Worm (Caenorhabditis elegans) whole organism, mixed stage, embryonic: ENCODE measurements around the gene aakg-5.
"Not testable (repeated sequence)": the region's sequence is repeated elsewhere in the genome, so short reads cannot be mapped to it uniquely, and the experiment has no call there.

Source experiments
- M03D4.4 ChIP-seq: sonication (generic microtip); optimal IDR thresholded peaks from 2 replicates; lab custom pipeline; 2017; ENCODE audit warnings: mild to moderate bottlenecking, missing genetic modification characterization, missing compliant biosample characterization
- bed-3 ChIP-seq: fragments of 200-800 bp; sonication (Bioruptor generic); optimal IDR thresholded peaks from 3 replicates; lab custom pipeline; 2018; ENCODE audit warnings: mild to moderate bottlenecking, missing genetic modification characterization, moderate library complexity, missing compliant biosample characterization
- blmp-1 ChIP-seq: fragments of 150-350 bp; optimal IDR thresholded peaks from 2 replicates; lab custom pipeline; 2014; ENCODE audit warnings: missing biosample characterization, missing genetic modification characterization
- ceh-39 ChIP-seq: fragments of 150-350 bp; optimal IDR thresholded peaks from 2 replicates; lab custom pipeline; 2014; ENCODE audit warnings: missing biosample characterization, missing genetic modification characterization
- ceh-43 ChIP-seq: fragments of 200-800 bp; sonication (Bioruptor generic); optimal IDR thresholded peaks from 2 replicates; lab custom pipeline; 2018; ENCODE audit warnings: mild to moderate bottlenecking, missing genetic modification characterization, moderate library complexity, missing compliant biosample characterization
- ceh-83 ChIP-seq: fragments of 200-800 bp; sonication (Bioruptor generic); optimal IDR thresholded peaks from 2 replicates; lab custom pipeline; 2018; ENCODE audit warnings: mild to moderate bottlenecking, missing genetic modification characterization, missing compliant biosample characterization
- ces-1 ChIP-seq: fragments of 150-350 bp; optimal IDR thresholded peaks from 2 replicates; lab custom pipeline; 2014; ENCODE audit warnings: missing biosample characterization, missing genetic modification reagents, missing genetic modification characterization
- cnd-1 ChIP-seq: fragments of 200-800 bp; sonication (Bioruptor generic); optimal IDR thresholded peaks from 2 replicates; lab custom pipeline; 2018; ENCODE audit warnings: mild to moderate bottlenecking, missing genetic modification characterization, missing compliant biosample characterization
- elt-1 ChIP-seq: sonication (generic microtip); optimal IDR thresholded peaks from 2 replicates; lab custom pipeline; 2017; ENCODE audit warnings: missing genetic modification characterization, mild to moderate bottlenecking, missing compliant biosample characterization, antibody characterized with exemption, moderate library complexity, borderline replicate concordance; ENCODE audit not compliant: insufficient read depth
- elt-3 ChIP-seq: fragments of 150-350 bp; optimal IDR thresholded peaks from 2 replicates; lab custom pipeline; 2014; ENCODE audit warnings: missing biosample characterization, missing genetic modification characterization
- flh-1 ChIP-seq: fragments of 200-800 bp; sonication (Bioruptor generic); optimal IDR thresholded peaks from 2 replicates; lab custom pipeline; 2018; ENCODE audit warnings: mild to moderate bottlenecking, missing genetic modification characterization, moderate library complexity, missing compliant biosample characterization
- lin-13 ChIP-seq: fragments of 150-350 bp; optimal IDR thresholded peaks from 2 replicates; lab custom pipeline; 2014; ENCODE audit warnings: missing biosample characterization, missing genetic modification characterization
- lin-32 ChIP-seq: fragments of 200-800 bp; sonication (Bioruptor generic); optimal IDR thresholded peaks from 2 replicates; lab custom pipeline; 2018; ENCODE audit warnings: mild to moderate bottlenecking, missing genetic modification characterization, missing compliant biosample characterization
- mab-5 ChIP-seq: fragments of 150-350 bp; optimal IDR thresholded peaks from 2 replicates; lab custom pipeline; 2014; ENCODE audit warnings: missing biosample characterization, missing genetic modification characterization
- mep-1 ChIP-seq: fragments of 150-350 bp; optimal IDR thresholded peaks from 2 replicates; lab custom pipeline; 2017; ENCODE audit warnings: missing biosample characterization, missing genetic modification reagents, missing genetic modification characterization, inconsistent platforms
- mls-2 ChIP-seq: sonication (generic microtip); optimal IDR thresholded peaks from 2 replicates; lab custom pipeline; 2016; ENCODE audit warnings: mild to moderate bottlenecking, missing genetic modification characterization, moderate library complexity, missing compliant biosample characterization
- nhr-12 ChIP-seq: fragments of 150-350 bp; optimal IDR thresholded peaks from 2 replicates; lab custom pipeline; 2014; ENCODE audit warnings: missing biosample characterization, missing genetic modification characterization
- nhr-2 ChIP-seq: fragments of 150-350 bp; optimal IDR thresholded peaks from 2 replicates; lab custom pipeline; 2014; ENCODE audit warnings: missing biosample characterization, missing genetic modification characterization
- nhr-237 ChIP-seq: fragments of 150-350 bp; optimal IDR thresholded peaks from 2 replicates; lab custom pipeline; 2014; ENCODE audit warnings: missing biosample characterization, missing genetic modification characterization
- nhr-28 ChIP-seq: fragments of 150-350 bp; optimal IDR thresholded peaks from 2 replicates; lab custom pipeline; 2014; ENCODE audit warnings: missing biosample characterization, missing genetic modification characterization
- pha-4 ChIP-seq: fragments of 150-350 bp; optimal IDR thresholded peaks from 2 replicates; lab custom pipeline; 2018; ENCODE audit warnings: missing biosample characterization, missing genetic modification reagents, missing genetic modification characterization
- sem-2 ChIP-seq: fragments of 200-800 bp; sonication (Bioruptor generic); optimal IDR thresholded peaks from 2 replicates; lab custom pipeline; 2018; ENCODE audit warnings: mild to moderate bottlenecking, missing genetic modification characterization, missing compliant biosample characterization
- snpc-4 ChIP-seq: fragments of 150-350 bp; optimal IDR thresholded peaks from 2 replicates; lab custom pipeline; 2014; ENCODE audit warnings: missing biosample characterization, missing genetic modification characterization
- sptf-1 ChIP-seq: sonication (generic microtip); optimal IDR thresholded peaks from 2 replicates; lab custom pipeline; 2017; ENCODE audit warnings: mild to moderate bottlenecking, missing genetic modification characterization, moderate library complexity, missing compliant biosample characterization
- tbx-8 ChIP-seq: fragments of 200-800 bp; sonication (Bioruptor generic); optimal IDR thresholded peaks from 2 replicates; lab custom pipeline; 2018; ENCODE audit warnings: mild to moderate bottlenecking, missing genetic modification characterization, moderate library complexity, missing compliant biosample characterization
- unc-120 ChIP-seq: sonication (generic microtip); optimal IDR thresholded peaks from 2 replicates; lab custom pipeline; 2017; ENCODE audit warnings: missing genetic modification characterization, missing compliant biosample characterization; ENCODE audit not compliant: poor library complexity, severe bottlenecking
- unc-39 ChIP-seq: fragments of 150-350 bp; optimal IDR thresholded peaks from 2 replicates; lab custom pipeline; 2014; ENCODE audit warnings: missing biosample characterization, missing genetic modification characterization
- unc-62 ChIP-seq: fragments of 150-350 bp; optimal IDR thresholded peaks from 2 replicates; lab custom pipeline; 2014; ENCODE audit warnings: missing biosample characterization, missing genetic modification reagents, missing genetic modification characterization
- ztf-11 ChIP-seq: fragments of 150-350 bp; optimal IDR thresholded peaks from 2 replicates; lab custom pipeline; 2014; ENCODE audit warnings: missing biosample characterization, missing genetic modification characterization

Gene aakg-5

ce11 chrII:10011733-10012132 lies 36.8 kb upstream of the aakg-5 start:
- no peak for TF ChIP-seq ceh-39
- TF ChIP-seq sptf-1 (tag; lab: Kevin White, UChicago) = no peak
- no peak for TF ChIP-seq pha-4 (tag; lab: Kevin White, UChicago)

ce11 chrII:10010914-10011313 lies 36.0 kb upstream of the aakg-5 start:
- TF ChIP-seq pha-4 (tag; lab: Kevin White, UChicago) = no peak

ce11 chrII:10008552-10008951 lies 33.6 kb upstream of the aakg-5 start:
- TF ChIP-seq nhr-2 (tag; lab: Kevin White, UChicago) (no peak), cnd-1 (tag; lab: Kevin White, UChicago) (no peak), unc-39 (tag; lab: Kevin White, UChicago) (no peak), blmp-1 (tag; lab: Kevin White, UChicago) (no peak), mls-2 (tag; lab: Kevin White, UChicago) (no peak), tbx-8 (GFP tag; lab: Kevin White, UChicago) (no peak), flh-1 (GFP tag; lab: Kevin White, UChicago) (no peak), ceh-43 (GFP tag; lab: Kevin White, UChicago) (no peak), mep-1 (tag; lab: Kevin White, UChicago) (no peak), nhr-28 (tag; lab: Kevin White, UChicago) (no peak), lin-32 (GFP tag; lab: Kevin White, UChicago) (no peak), ceh-39 (no peak), mab-5 (tag; lab: Kevin White, UChicago) (no peak), nhr-12 (tag; lab: Kevin White, UChicago) (no peak), unc-62 (GFP tag; lab: Kevin White, UChicago) (no peak)

- TF ChIP-seq ceh-43 (GFP tag; lab: Kevin White, UChicago) = no peak
- no peak for TF ChIP-seq cnd-1 (tag; lab: Kevin White, UChicago)
- TF ChIP-seq mep-1 (tag; lab: Kevin White, UChicago) = no peak
- no peak for TF ChIP-seq flh-1 (GFP tag; lab: Kevin White, UChicago)
- no peak for TF ChIP-seq ztf-11
- no peak for TF ChIP-seq mab-5 (tag; lab: Kevin White, UChicago)
- no peak for TF ChIP-seq sem-2
- no peak for TF ChIP-seq blmp-1 (tag; lab: Kevin White, UChicago)
- TF ChIP-seq unc-120 (tag; lab: Kevin White, UChicago) = no peak
Observed at ce11 chrII:10007917-10008316, 33.0 kb upstream of the aakg-5 start, which contains the start of gene ZK892.5. TSS of gene ZK892.5 (plus strand) at chrII:10008217.

ce11 chrII:10006266-10006665 lies 31.3 kb upstream of the aakg-5 start, which contains the start of gene ZK892.4:
TSS of gene ZK892.4 (plus strand) at chrII:10006566.
- TF ChIP-seq lin-13 (tag; lab: Kevin White, UChicago); lin-32 (GFP tag; lab: Kevin White, UChicago); mab-5 (tag; lab: Kevin White, UChicago): not testable (repeated sequence)

- TF ChIP-seq nhr-12 (tag; lab: Kevin White, UChicago) (no peak), nhr-237 (tag; lab: Kevin White, UChicago) (no peak), snpc-4 (tag; lab: Kevin White, UChicago) (no peak), ceh-39 (no peak), unc-39 (tag; lab: Kevin White, UChicago) (no peak), M03D4.4 (tag; lab: Kevin White, UChicago) (no peak), elt-1 (tag; lab: Kevin White, UChicago) (no peak), lin-13 (tag; lab: Kevin White, UChicago) (no peak), elt-3 (tag; lab: Kevin White, UChicago) (no peak)
Observed at ce11 chrII:10001546-10001945, 26.6 kb upstream of the aakg-5 start, which contains the start of gene ZK892.3. TSS of gene ZK892.3 (plus strand) at chrII:10001846.

- TF ChIP-seq pha-4 (tag; lab: Kevin White, UChicago) = no peak
- no peak for TF ChIP-seq sem-2
- TF ChIP-seq bed-3 (GFP tag; lab: Kevin White, UChicago) = no peak
- no peak for TF ChIP-seq snpc-4 (tag; lab: Kevin White, UChicago)
- no peak for TF ChIP-seq ces-1
- no peak for TF ChIP-seq ztf-11
- no peak for TF ChIP-seq ceh-83 (GFP tag; lab: Kevin White, UChicago)
- TF ChIP-seq ceh-43 (GFP tag; lab: Kevin White, UChicago) = no peak
- no peak for TF ChIP-seq mls-2 (tag; lab: Kevin White, UChicago)
- TF ChIP-seq cnd-1 (tag; lab: Kevin White, UChicago) = no peak
- no peak for TF ChIP-seq blmp-1 (tag; lab: Kevin White, UChicago)
- TF ChIP-seq mab-5 (tag; lab: Kevin White, UChicago) = no peak
- TF ChIP-seq, all 35 proteins: peak for 0
Observed at ce11 chrII:10001065-10001464, 26.1 kb upstream of the aakg-5 start, which contains the start of gene nlt-1. TSS of gene nlt-1 (minus strand) at chrII:10001142.
